Worm (Caenorhabditis elegans): Measurements from ENCODE around the gene F19G12.4.

The F19G12.4 gene

ce11 chrX:1446593-1447141, 29.6 kb downstream of the F19G12.4 start, which contains the start of gene zfp-3 (continued):
- TF ChIP-seq ceh-6 (GFP tag; optimal IDR thresholded peaks at IDR 0.05) (no peak), pros-1 (tag; optimal IDR thresholded peaks at IDR 0.05) (peak; percentile 75), ceh-45 (GFP tag; IDR thresholded peaks at IDR 0.05) (no peak), ceh-2 (tag; optimal IDR thresholded peaks at IDR 0.05) (peak; percentile 23), hlh-13 (GFP tag; optimal IDR thresholded peaks at IDR 0.05) (no peak), ets-4 (tag; optimal IDR thresholded peaks at IDR 0.05) (peak; percentile 73), sox-4 (tag; optimal IDR thresholded peaks at IDR 0.05) (no peak), nhr-11 (tag; optimal IDR thresholded peaks at IDR 0.05) (no peak), K02D7.2 (tag; optimal IDR thresholded peaks at IDR 0.05) (no peak), K09A11.1 (tag; optimal IDR thresholded peaks at IDR 0.05; ENCODE audit: insufficient read depth) (no peak), unc-42 (tag; optimal IDR thresholded peaks at IDR 0.05) (peak; percentile 76), ceh-34 (tag; optimal IDR thresholded peaks at IDR 0.05) (peak; percentile 87), elt-4 (tag; optimal IDR thresholded peaks at IDR 0.05) (no peak), unc-3 (GFP tag; conservative IDR thresholded peaks at IDR 0.05) (no peak), unc-3 (tag; optimal IDR thresholded peaks at IDR 0.05) (no peak), ama-1 (optimal IDR thresholded peaks at IDR 0.05) (peak; percentile 49), ceh-31 (tag; optimal IDR thresholded peaks at IDR 0.05) (peak; percentile 90), npax-4 (tag; optimal IDR thresholded peaks at IDR 0.05) (no peak), ceh-19 (GFP tag; optimal IDR thresholded peaks at IDR 0.05) (no peak)

- no peak for TF ChIP-seq sox-4 (tag; optimal IDR thresholded peaks at IDR 0.05)
- no peak for TF ChIP-seq sox-2 (GFP tag; IDR thresholded peaks at IDR 0.05)
- TF ChIP-seq hlh-13 (GFP tag; optimal IDR thresholded peaks at IDR 0.05): no peak
- TF ChIP-seq che-1 (tag; optimal IDR thresholded peaks at IDR 0.05): no peak
- no peak for TF ChIP-seq unc-55 (GFP tag; optimal IDR thresholded peaks at IDR 0.05)
- TF ChIP-seq dmd-4 (tag; optimal IDR thresholded peaks at IDR 0.05; ENCODE audit: borderline replicate concordance): no peak
- TF ChIP-seq hlh-8 (tag; optimal IDR thresholded peaks at IDR 0.05): no peak
- TF ChIP-seq ceh-45 (GFP tag; IDR thresholded peaks at IDR 0.05): no peak
- TF ChIP-seq pros-1 (tag; optimal IDR thresholded peaks at IDR 0.05): no peak
- peak; percentile 70 for TF ChIP-seq ceh-48 (tag; optimal IDR thresholded peaks at IDR 0.05)
- TF ChIP-seq ceh-31 (tag; optimal IDR thresholded peaks at IDR 0.05): peak; percentile 35
- no peak for TF ChIP-seq eyg-1 (tag; optimal IDR thresholded peaks at IDR 0.05)
- TF ChIP-seq elt-4 (tag; optimal IDR thresholded peaks at IDR 0.05): no peak
- no peak for TF ChIP-seq K09A11.1 (tag; optimal IDR thresholded peaks at IDR 0.05; ENCODE audit: insufficient read depth)
- TF ChIP-seq ceh-22 (tag; optimal IDR thresholded peaks at IDR 0.05): no peak
- TF ChIP-seq F13H6.1 (tag; optimal IDR thresholded peaks at IDR 0.05): no peak
- peak; percentile 4 for TF ChIP-seq ceh-18 (tag; optimal IDR thresholded peaks at IDR 0.05)
- peak; percentile 14 for TF ChIP-seq rnt-1 (tag; optimal IDR thresholded peaks at IDR 0.05)
- no peak for TF ChIP-seq madf-2 (tag; optimal IDR thresholded peaks at IDR 0.05)
- TF ChIP-seq hlh-30 (tag; optimal IDR thresholded peaks at IDR 0.05; ENCODE audit: insufficient read depth): no peak
- peak; percentile 34 for TF ChIP-seq nfya-1 (tag; optimal IDR thresholded peaks at IDR 0.05)
- TF ChIP-seq ttx-3 (tag; optimal IDR thresholded peaks at IDR 0.05): no peak
- no peak for TF ChIP-seq gmeb-2 (tag; optimal IDR thresholded peaks at IDR 0.05)
- no peak for TF ChIP-seq ahr-1 (tag; optimal IDR thresholded peaks at IDR 0.05)
- TF ChIP-seq dve-1 (tag; optimal IDR thresholded peaks at IDR 0.05): no peak
- TF ChIP-seq nhr-232 (tag; optimal IDR thresholded peaks at IDR 0.05): no peak
- TF ChIP-seq fkh-6 (tag; optimal IDR thresholded peaks at IDR 0.05): no peak
- no peak for TF ChIP-seq pat-9 (tag; optimal IDR thresholded peaks at IDR 0.05)
- TF ChIP-seq fkh-10 (GFP tag; optimal IDR thresholded peaks at IDR 0.05): no peak
- TF ChIP-seq sdc-2 (tag; optimal IDR thresholded peaks at IDR 0.05): peak; percentile 63
- TF ChIP-seq pha-4 (tag; optimal IDR thresholded peaks at IDR 0.05): no peak
- no peak for TF ChIP-seq tbx-7 (tag; optimal IDR thresholded peaks at IDR 0.05)
- TF ChIP-seq tbx-2 (tag; optimal IDR thresholded peaks at IDR 0.05): peak; percentile 60
Observed at ce11 chrX:1450352-1450818, 33.3 kb downstream of the F19G12.4 start, which contains the start of gene W05H7.1. W05H7.1 (plus strand) TSS chrX:1450768.
